Worm (Caenorhabditis elegans) whole organism, young adult: ENCODE results near the gene cey-4.

ENCODE experiments used
- B0019.2 ChIP-seq: fragments of 200-800 bp; sonication (Bioruptor generic); conservative IDR thresholded peaks from 2 replicates; pipeline ENCODE4 v1.3.6; 2022; ENCODE audit warnings: missing genetic modification reagents, missing genetic modification characterization, missing compliant biosample characterization
- B0336.3 ChIP-seq: fragments of 200-800 bp; sonication (Bioruptor generic); IDR thresholded peaks from 2 replicates; pipeline ENCODE4 v1.3.6; 2022; ENCODE audit warnings: missing genetic modification characterization, missing compliant biosample characterization
- D2030.7 ChIP-seq: fragments of 200-800 bp; sonication (Bioruptor generic); IDR thresholded peaks from 2 replicates; pipeline ENCODE4 v1.3.6; 2022; ENCODE audit warnings: missing genetic modification reagents, missing genetic modification characterization, missing compliant biosample characterization
- F33H1.4 ChIP-seq: fragments of 200-800 bp; sonication (Bioruptor generic); IDR thresholded peaks from 2 replicates; pipeline ENCODE4 v1.3.6; 2022; ENCODE audit warnings: missing genetic modification reagents, missing genetic modification characterization, missing compliant biosample characterization
- F39B2.1 ChIP-seq: fragments of 200-800 bp; sonication (Bioruptor generic); IDR thresholded peaks from 2 replicates; pipeline ENCODE4 v1.3.6; 2022; ENCODE audit warnings: missing genetic modification reagents, missing genetic modification characterization, missing compliant biosample characterization
- F49E8.2 ChIP-seq: sonication (generic microtip); optimal IDR thresholded peaks from 3 replicates; lab custom pipeline; 2017; ENCODE audit warnings: missing genetic modification characterization, mild to moderate bottlenecking, missing compliant biosample characterization, antibody characterized with exemption, moderate library complexity; ENCODE audit not compliant: insufficient read depth
- F52B5.7 ChIP-seq: sonication (generic microtip); optimal IDR thresholded peaks from 2 replicates; lab custom pipeline; 2016; ENCODE audit warnings: mild to moderate bottlenecking, missing genetic modification characterization, missing compliant biosample characterization
- Y56A3A.18 ChIP-seq: fragments of 200-800 bp; sonication (Bioruptor generic); IDR thresholded peaks from 2 replicates; pipeline ENCODE4 v1.3.6; 2022; ENCODE audit warnings: missing genetic modification reagents, missing genetic modification characterization, missing compliant biosample characterization
- Y95B8A.8 ChIP-seq: fragments of 200-800 bp; sonication (Bioruptor generic); IDR thresholded peaks from 2 replicates; pipeline ENCODE4 v1.3.6; 2022; ENCODE audit warnings: missing genetic modification reagents, missing genetic modification characterization, missing compliant biosample characterization
- athp-1 ChIP-seq: sonication (generic microtip); optimal IDR thresholded peaks from 2 replicates; lab custom pipeline; 2017; ENCODE audit warnings: mild to moderate bottlenecking, missing genetic modification characterization, missing compliant biosample characterization
- cebp-1 ChIP-seq, 2 experiments: fragments of 200-800 bp in 1 of 2; sonication (Bioruptor generic) in 1 of 2; sonication (generic microtip) in 1 of 2; IDR thresholded peaks in 1 of 2; optimal IDR thresholded peaks in 1 of 2; 2 replicates each; pipeline versions ENCODE4 v1.3.6 to Lab custom; 2017 to 2022; ENCODE audit warnings: missing compliant biosample characterization in 2 of 2, missing genetic modification characterization in 2 of 2, mild to moderate bottlenecking in 1 of 2, missing genetic modification reagents in 1 of 2, moderate library complexity in 1 of 2
- ceh-100 ChIP-seq: fragments of 200-800 bp; sonication (Bioruptor generic); IDR thresholded peaks from 2 replicates; pipeline ENCODE4 v1.3.6; 2022; ENCODE audit warnings: missing genetic modification reagents, missing genetic modification characterization, missing compliant biosample characterization
- ceh-91 ChIP-seq: fragments of 200-800 bp; sonication (Bioruptor generic); IDR thresholded peaks from 2 replicates; pipeline ENCODE4 v1.3.6; 2022; ENCODE audit warnings: missing genetic modification reagents, missing genetic modification characterization, missing compliant biosample characterization
- dpl-1 ChIP-seq: fragments of 150-350 bp; optimal IDR thresholded peaks from 2 replicates; lab custom pipeline; 2014; ENCODE audit warnings: missing biosample characterization, missing genetic modification reagents, missing genetic modification characterization
- efl-1 ChIP-seq: fragments of 150-350 bp; optimal IDR thresholded peaks from 2 replicates; lab custom pipeline; 2014; ENCODE audit warnings: missing biosample characterization, missing genetic modification reagents, missing genetic modification characterization
- egl-18 ChIP-seq: fragments of 200-800 bp; sonication (Bioruptor generic); IDR thresholded peaks from 2 replicates; pipeline ENCODE4 v1.3.6; 2022; ENCODE audit warnings: missing genetic modification reagents, missing genetic modification characterization, missing compliant biosample characterization
- him-1 ChIP-seq: sonication (generic microtip); optimal IDR thresholded peaks from 2 replicates; lab custom pipeline; 2016; ENCODE audit warnings: missing genotype, missing genetic modification reagents, missing genetic modification characterization, missing compliant biosample characterization
- hmg-1.2 ChIP-seq: fragments of 200-800 bp; sonication (Bioruptor generic); IDR thresholded peaks from 2 replicates; pipeline ENCODE4 v1.3.6; 2022; ENCODE audit warnings: missing genetic modification reagents, missing genetic modification characterization, missing compliant biosample characterization
- hsf-1 ChIP-seq: fragments of 200-800 bp; sonication (Bioruptor generic); IDR thresholded peaks from 2 replicates; pipeline ENCODE4 v1.3.6; 2022; ENCODE audit warnings: missing genetic modification reagents, missing genetic modification characterization, missing compliant biosample characterization
- let-607 ChIP-seq, 2 experiments: fragments of 200-800 bp in 1 of 2; sonication (Bioruptor generic) in 1 of 2; sonication (generic microtip) in 1 of 2; optimal IDR thresholded peaks; 2 replicates each; lab custom pipeline; 2016 to 2018; ENCODE audit warnings: mild to moderate bottlenecking in 2 of 2, missing compliant biosample characterization in 2 of 2, missing genetic modification characterization in 2 of 2, moderate library complexity in 2 of 2, missing genotype in 1 of 2
- lin-26 ChIP-seq: fragments of 200-800 bp; sonication (Bioruptor generic); IDR thresholded peaks from 2 replicates; pipeline ENCODE4 v1.3.6; 2022; ENCODE audit warnings: missing genetic modification reagents, missing genetic modification characterization, missing compliant biosample characterization
- lin-54 ChIP-seq: fragments of 200-800 bp; sonication (Bioruptor generic); optimal IDR thresholded peaks from 2 replicates; lab custom pipeline; 2018; ENCODE audit warnings: mild to moderate bottlenecking, missing genetic modification characterization, missing compliant biosample characterization
- lir-1 ChIP-seq: fragments of 200-800 bp; sonication (Bioruptor generic); conservative IDR thresholded peaks from 2 replicates; pipeline ENCODE4 v1.3.6; 2022; ENCODE audit warnings: missing genetic modification reagents, missing genetic modification characterization, missing compliant biosample characterization
- lsl-1 ChIP-seq: fragments of 200-800 bp; sonication (Bioruptor generic); optimal IDR thresholded peaks from 2 replicates; lab custom pipeline; 2018; ENCODE audit warnings: mild to moderate bottlenecking, missing genetic modification characterization, moderate library complexity, missing compliant biosample characterization
- madf-6 ChIP-seq: fragments of 200-800 bp; sonication (Bioruptor generic); IDR thresholded peaks from 2 replicates; pipeline ENCODE4 v1.3.6; 2022; ENCODE audit warnings: missing genetic modification reagents, missing genetic modification characterization, missing compliant biosample characterization
- madf-8 ChIP-seq: fragments of 200-800 bp; sonication (Bioruptor generic); conservative IDR thresholded peaks from 2 replicates; pipeline ENCODE4 v1.3.6; 2022; ENCODE audit warnings: missing genetic modification reagents, missing genetic modification characterization, missing compliant biosample characterization
- mcd-1 ChIP-seq: fragments of 200-800 bp; sonication (Bioruptor generic); IDR thresholded peaks from 2 replicates; pipeline ENCODE4 v1.3.6; 2022; ENCODE audit warnings: missing genetic modification reagents, missing genetic modification characterization, missing compliant biosample characterization
- mxl-1 ChIP-seq: sonication (generic microtip); optimal IDR thresholded peaks from 2 replicates; lab custom pipeline; 2016; ENCODE audit warnings: missing genetic modification characterization, missing compliant biosample characterization
- pbrm-1 ChIP-seq: fragments of 200-800 bp; sonication (Bioruptor generic); IDR thresholded peaks from 2 replicates; pipeline ENCODE4 v1.3.6; 2022; ENCODE audit warnings: missing genetic modification reagents, missing genetic modification characterization, missing compliant biosample characterization
- rcor-1 ChIP-seq: fragments of 200-800 bp; sonication (Bioruptor generic); IDR thresholded peaks from 2 replicates; pipeline ENCODE4 v1.3.6; 2022; ENCODE audit warnings: missing genetic modification reagents, missing genetic modification characterization, missing compliant biosample characterization
- rec-8 ChIP-seq, 2 experiments: sonication (generic microtip); optimal IDR thresholded peaks; 2 replicates each; lab custom pipeline; 2016; ENCODE audit warnings: mild to moderate bottlenecking in 2 of 2, missing genetic modification characterization in 2 of 2, missing genetic modification reagents in 2 of 2, missing genotype in 2 of 2, missing biosample characterization in 1 of 2, missing compliant biosample characterization in 1 of 2, moderate library complexity in 1 of 2
- rpc-1 ChIP-seq, 2 experiments: fragments of 150-350 bp in 1 of 2; sonication (generic microtip) in 1 of 2; optimal IDR thresholded peaks; 2 replicates each; lab custom pipeline; 2014 to 2018; ENCODE audit warnings: missing biosample characterization in 1 of 2, missing genetic modification characterization in 1 of 2, missing genetic modification reagents in 1 of 2, missing genotype in 1 of 2
- snpc-1.3 ChIP-seq: sonication (generic microtip); optimal IDR thresholded peaks from 2 replicates; lab custom pipeline; 2017; ENCODE audit warnings: missing genetic modification characterization, mild to moderate bottlenecking, missing compliant biosample characterization, antibody characterized with exemption, moderate library complexity, missing genotype, missing genetic modification reagents; ENCODE audit not compliant: insufficient read depth
- snpc-3.4 ChIP-seq: sonication (generic microtip); optimal IDR thresholded peaks from 2 replicates; lab custom pipeline; 2017; ENCODE audit warnings: missing genetic modification characterization, mild to moderate bottlenecking, missing compliant biosample characterization, antibody characterized with exemption, moderate library complexity, missing genotype, missing genetic modification reagents
- snpc-4 ChIP-seq, 5 experiments: fragments of 150-350 bp in 1 of 5; sonication (generic microtip) in 4 of 5; optimal IDR thresholded peaks; 2 replicates each; lab custom pipeline; 2014 to 2018; ENCODE audit warnings: missing genetic modification characterization in 5 of 5, missing biosample characterization in 3 of 5, antibody characterized with exemption in 2 of 5, mild to moderate bottlenecking in 2 of 5, missing compliant biosample characterization in 2 of 5, missing genotype in 2 of 5, moderate library complexity in 2 of 5, missing genetic modification reagents in 1 of 5
- tbp1 ChIP-seq: fragments of 200-800 bp; sonication (Bioruptor generic); optimal IDR thresholded peaks from 2 replicates; lab custom pipeline; 2018; ENCODE audit warnings: mild to moderate bottlenecking, missing genetic modification characterization, missing compliant biosample characterization
- tlf-1 ChIP-seq: fragments of 200-800 bp; sonication (Bioruptor generic); optimal IDR thresholded peaks from 2 replicates; lab custom pipeline; 2018; ENCODE audit warnings: mild to moderate bottlenecking, missing genetic modification characterization, missing compliant biosample characterization
- unc-130 ChIP-seq: sonication (generic microtip); optimal IDR thresholded peaks from 2 replicates; lab custom pipeline; 2016; ENCODE audit warnings: missing genetic modification reagents, missing genetic modification characterization, missing compliant biosample characterization
- xnd-1 ChIP-seq: sonication (generic microtip); optimal IDR thresholded peaks from 2 replicates; lab custom pipeline; 2016; ENCODE audit warnings: missing genotype, missing genetic modification reagents, missing genetic modification characterization, missing compliant biosample characterization
- ztf-18 ChIP-seq: sonication (generic microtip); optimal IDR thresholded peaks from 2 replicates; lab custom pipeline; 2016; ENCODE audit warnings: missing genotype, mild to moderate bottlenecking, missing genetic modification characterization, missing compliant biosample characterization
- ztf-28 ChIP-seq: fragments of 200-800 bp; sonication (Bioruptor generic); IDR thresholded peaks from 2 replicates; pipeline ENCODE4 v1.3.6; 2022; ENCODE audit warnings: missing genetic modification reagents, missing genetic modification characterization, missing compliant biosample characterization

Gene cey-4

DNA sequence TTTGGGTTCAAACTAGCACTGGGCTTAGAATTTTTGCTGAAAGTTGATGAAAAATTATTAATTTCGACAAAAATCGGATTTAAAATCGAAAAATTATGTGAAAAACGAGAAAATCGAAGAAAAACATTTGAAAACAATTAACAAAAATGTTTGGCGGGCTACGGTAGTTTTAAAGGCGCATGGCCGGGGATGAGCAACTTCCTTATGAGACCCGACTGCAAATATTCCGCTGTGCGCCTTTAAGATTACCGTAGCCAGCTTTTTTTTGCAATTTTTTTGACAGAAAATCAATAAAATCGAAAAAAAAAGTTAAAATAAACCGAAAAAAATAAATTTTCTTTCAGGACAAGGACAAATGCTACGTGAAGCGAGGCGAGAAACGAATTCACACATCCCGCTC is 9.0 kb upstream of the cey-4 start:
- TF ChIP-seq ztf-28 (GFP tag; lab: Robert Waterston, UW) (0 out of 2 replicates have a peak, but pooled peaks have one; percentile 48), snpc-3.4 (tag; lab: Kevin White, UChicago) (peak; percentile 69), madf-6 (GFP tag; lab: Robert Waterston, UW) (peak; percentile 99), mxl-1 (tag; lab: Kevin White, UChicago) (no peak), F52B5.7 (tag; lab: Kevin White, UChicago) (no peak), D2030.7 (peak; percentile 90), unc-130 (GFP tag; lab: Kevin White, UChicago) (peak; percentile 52), mcd-1 (peak; percentile 80), pbrm-1 (peak; percentile 54; the same call in 1 of the 2 replicates), ceh-91 (GFP tag; lab: Robert Waterston, UW) (peak; percentile 90), athp-1 (tag; lab: Kevin White, UChicago) (peak; percentile 99), cebp-1 (GFP tag; IDR thresholded peaks at IDR 0.05; lab: Robert Waterston, UW) (no peak), cebp-1 (tag; optimal IDR thresholded peaks at IDR 0.05; lab: Kevin White, UChicago) (no peak), ceh-100 (GFP tag; lab: Robert Waterston, UW) (peak; percentile 77), lsl-1 (GFP tag; lab: Kevin White, UChicago) (peak; percentile 99), F33H1.4 (GFP tag; lab: Robert Waterston, UW) (peak; percentile 99), Y95B8A.8 (peak; percentile 68; the same call in 1 of the 2 replicates), F49E8.2 (tag; lab: Kevin White, UChicago) (peak; percentile 74), dpl-1 (GFP tag; lab: Kevin White, UChicago) (peak; percentile 48), rec-8 (tag; optimal IDR thresholded peaks at IDR 0.05; lab: Kevin White, UChicago) (peak in 1 of 2 experiments; percentile 10), snpc-1.3 (peak; percentile 65), madf-8 (peak; percentile 93), B0019.2 (peak; percentile 37; the same call in 1 of the 2 replicates), hsf-1 (GFP tag; lab: Robert Waterston, UW) (peak; percentile 67; the same call in 1 of the 2 replicates), xnd-1 (peak; percentile 99), lin-54 (GFP tag; lab: Kevin White, UChicago) (peak; percentile 81), Y56A3A.18 (GFP tag; lab: Robert Waterston, UW) (no peak), him-1 (tag; lab: Kevin White, UChicago) (peak; percentile 35), ztf-18 (tag; lab: Kevin White, UChicago) (peak; percentile 28), lir-1 (GFP tag; lab: Robert Waterston, UW) (peak; percentile 25; the same call in 1 of the 2 replicates), F39B2.1 (GFP tag; lab: Robert Waterston, UW) (no peak), tlf-1 (GFP tag; lab: Kevin White, UChicago) (peak; percentile 66), let-607 (tag; optimal IDR thresholded peaks at IDR 0.05; lab: Kevin White, UChicago) (no peak), egl-18 (GFP tag; lab: Robert Waterston, UW) (no peak), rpc-1 (optimal IDR thresholded peaks at IDR 0.05; lab: Kevin White, UChicago) (no peak), rpc-1 (tag; optimal IDR thresholded peaks at IDR 0.05; lab: Kevin White, UChicago) (no peak), efl-1 (GFP tag; lab: Kevin White, UChicago) (peak; percentile 71), snpc-4 (GFP tag; optimal IDR thresholded peaks at IDR 0.05; lab: Kevin White, UChicago) (no peak), snpc-4 (tag; optimal IDR thresholded peaks at IDR 0.05; lab: Kevin White, UChicago) (peak in 3 of 4 experiments; percentile 11 to 21 (median 11)), tbp1 (peak; percentile 43), lin-26 (no peak), rcor-1 (GFP tag; lab: Robert Waterston, UW) (peak; percentile 65), hmg-1.2 (0 out of 2 replicates have a peak, but pooled peaks have one; percentile 31), B0336.3 (peak; percentile 70)
- TF ChIP-seq, all 124 proteins: peak for 32
